Worm (Caenorhabditis elegans): ENCODE measurements around the gene T13B5.9.

The T13B5.9 gene

ce11 chrII:1134314-1135108 is 30.2 kb upstream of the T13B5.9 start (continued):
- TF ChIP-seq dmd-4 (tag; optimal IDR thresholded peaks at IDR 0.05; ENCODE audit: borderline replicate concordance) (peak; percentile 68), F13H6.1 (tag; optimal IDR thresholded peaks at IDR 0.05) (peak; percentile 66), ceh-34 (tag; optimal IDR thresholded peaks at IDR 0.05) (peak; percentile 84), ets-4 (tag; optimal IDR thresholded peaks at IDR 0.05) (peak; percentile 80), ceh-18 (tag; optimal IDR thresholded peaks at IDR 0.05) (peak; percentile 33)

DNA sequence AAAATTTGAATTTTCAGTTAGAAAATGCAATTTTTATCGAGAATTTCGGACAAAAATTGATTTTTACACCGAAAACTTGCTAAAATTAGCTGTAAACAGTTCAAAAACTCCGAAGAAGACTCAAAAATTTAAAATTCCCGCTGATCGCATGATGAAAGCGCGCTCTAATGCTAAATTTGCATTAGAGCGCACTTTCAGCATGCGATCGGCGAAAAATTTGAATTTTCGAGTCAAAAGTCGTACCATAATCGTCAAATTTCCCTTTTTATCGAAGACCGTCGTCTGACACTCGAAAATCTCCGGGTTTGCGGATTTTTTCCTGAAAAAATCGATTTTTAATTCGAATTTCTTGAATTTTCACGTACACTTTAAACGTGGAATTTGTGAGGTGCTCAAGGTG is 29.0 kb upstream of the T13B5.9 start:
- TF ChIP-seq odd-2 (tag; optimal IDR thresholded peaks at IDR 0.05) (no peak), ahr-1 (tag; optimal IDR thresholded peaks at IDR 0.05) (no peak), pros-1 (tag; optimal IDR thresholded peaks at IDR 0.05) (no peak), madf-2 (tag; optimal IDR thresholded peaks at IDR 0.05) (no peak), nhr-11 (tag; optimal IDR thresholded peaks at IDR 0.05) (no peak), hlh-8 (tag; optimal IDR thresholded peaks at IDR 0.05) (no peak), Y22D7AL.16 (tag; optimal IDR thresholded peaks at IDR 0.05) (no peak), ztf-16 (tag; optimal IDR thresholded peaks at IDR 0.05) (no peak), ceh-22 (tag; optimal IDR thresholded peaks at IDR 0.05) (no peak), ceh-6 (GFP tag; optimal IDR thresholded peaks at IDR 0.05) (no peak), ceh-18 (tag; optimal IDR thresholded peaks at IDR 0.05) (no peak), ceh-14 (tag; optimal IDR thresholded peaks at IDR 0.05) (no peak)

ce11 chrII:1132750-1133149 is 28.4 kb upstream of the T13B5.9 start:
- no peak for TF ChIP-seq elt-2 (tag; optimal IDR thresholded peaks at IDR 0.05)
- TF ChIP-seq unc-3 (GFP tag; conservative IDR thresholded peaks at IDR 0.05): no peak
- TF ChIP-seq unc-3 (tag; optimal IDR thresholded peaks at IDR 0.05): no peak
- TF ChIP-seq dmd-4 (tag; optimal IDR thresholded peaks at IDR 0.05; ENCODE audit: borderline replicate concordance): no peak
- TF ChIP-seq ceh-31 (tag; optimal IDR thresholded peaks at IDR 0.05): no peak
- TF ChIP-seq T23F11.4 (GFP tag; optimal IDR thresholded peaks at IDR 0.05): no peak
- no peak for TF ChIP-seq pha-4 (tag; optimal IDR thresholded peaks at IDR 0.05)
- TF ChIP-seq sdc-2 (tag; optimal IDR thresholded peaks at IDR 0.05): no peak
- no peak for TF ChIP-seq Y22D7AL.16 (tag; optimal IDR thresholded peaks at IDR 0.05)
- TF ChIP-seq pat-9 (tag; optimal IDR thresholded peaks at IDR 0.05): no peak
- no peak for TF ChIP-seq pqm-1 (tag; optimal IDR thresholded peaks at IDR 0.05)
- TF ChIP-seq hlh-8 (tag; optimal IDR thresholded peaks at IDR 0.05): no peak
- TF ChIP-seq hlh-6 (tag; optimal IDR thresholded peaks at IDR 0.05): no peak
- no peak for TF ChIP-seq lin-11 (tag; optimal IDR thresholded peaks at IDR 0.05)
- no peak for TF ChIP-seq dve-1 (tag; optimal IDR thresholded peaks at IDR 0.05)
- no peak for TF ChIP-seq npax-4 (tag; optimal IDR thresholded peaks at IDR 0.05)

DNA sequence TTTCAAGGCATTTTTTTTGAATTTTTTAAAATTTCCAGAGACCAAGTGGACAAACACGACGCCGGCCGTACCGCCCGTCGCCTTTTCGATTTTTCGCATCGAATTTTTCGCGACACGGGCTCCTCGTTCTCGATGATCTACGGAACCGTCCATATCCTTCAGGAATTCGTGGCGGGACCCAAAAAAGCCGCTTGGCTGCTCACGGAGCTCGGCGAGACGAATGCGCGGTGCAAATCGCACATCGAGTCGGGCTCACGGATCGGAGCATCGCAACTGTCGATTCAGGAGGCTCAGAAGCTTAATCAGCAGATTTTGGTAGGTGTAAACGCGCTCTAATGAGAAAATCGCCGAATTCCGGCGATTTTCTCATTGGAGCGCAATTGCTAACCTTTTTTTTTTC is 27.5 kb upstream of the T13B5.9 start:
- no peak for TF ChIP-seq hlh-15 (tag; optimal IDR thresholded peaks at IDR 0.05)
- TF ChIP-seq Y22D7AL.16 (tag; optimal IDR thresholded peaks at IDR 0.05): no peak
- TF ChIP-seq nhr-232 (tag; optimal IDR thresholded peaks at IDR 0.05): no peak
- no peak for TF ChIP-seq syd-9 (tag; optimal IDR thresholded peaks at IDR 0.05)

ce11 chrII:1131367-1131766 is 27.1 kb upstream of the T13B5.9 start:
- TF ChIP-seq ceh-34 (tag; optimal IDR thresholded peaks at IDR 0.05): no peak

ce11 chrII:1130241-1130640 is 25.9 kb upstream of the T13B5.9 start:
- TF ChIP-seq fkh-6 (tag; optimal IDR thresholded peaks at IDR 0.05) (no peak), fax-1 (tag; optimal IDR thresholded peaks at IDR 0.05) (no peak), ceh-22 (tag; optimal IDR thresholded peaks at IDR 0.05) (no peak), npax-4 (tag; optimal IDR thresholded peaks at IDR 0.05) (no peak), elt-4 (tag; optimal IDR thresholded peaks at IDR 0.05) (no peak), tbx-2 (tag; optimal IDR thresholded peaks at IDR 0.05) (no peak), sox-4 (tag; optimal IDR thresholded peaks at IDR 0.05) (no peak)

Measured in whole organism, late embryonic.